Worm (Caenorhabditis elegans) whole organism, L4 larva: Measurements from ENCODE around the gene copz-1.
"Not testable (repeated sequence)": the region's sequence is repeated elsewhere in the genome, so short reads cannot be mapped to it uniquely, and the experiment has no call there.

Experiments used
- egl-27 ChIP-seq: sonication (generic microtip); optimal IDR thresholded peaks from 3 replicates; lab custom pipeline; 2017; ENCODE audit warnings: missing biosample characterization, missing genetic modification reagents, missing genetic modification characterization
- pqm-1 ChIP-seq: sonication (generic microtip); optimal IDR thresholded peaks from 2 replicates; lab custom pipeline; 2017; ENCODE audit warnings: missing biosample characterization, missing genetic modification characterization

ce11 chrII:10904379-10904778 is 31.7 kb downstream of the copz-1 start, which contains the start of gene sra-12:
- not testable (repeated sequence) for TF ChIP-seq egl-27 (tag; lab: Kevin White, UChicago); pqm-1
